Fruit fly (Drosophila melanogaster): Measurements from ENCODE around the gene Vha16-2.

Gene Vha16-2

DNA sequence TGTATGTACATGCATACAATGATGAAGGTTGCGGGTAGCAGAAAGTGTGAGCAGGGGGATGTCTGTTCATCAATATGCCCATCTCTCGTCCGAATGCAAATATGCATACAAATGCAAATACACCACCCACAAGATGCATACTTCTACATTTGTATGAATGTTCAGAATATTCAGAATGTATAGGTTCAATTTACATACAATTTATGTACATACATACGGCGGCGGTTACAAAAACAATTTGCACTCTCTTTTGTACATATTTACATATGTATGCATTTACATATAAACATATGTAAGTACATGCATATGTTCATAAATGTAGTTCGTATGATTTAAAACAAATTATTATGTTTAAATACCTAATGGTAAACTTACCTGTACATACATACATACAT lies 17.1 kb downstream of the Vha16-2 start:
- TF ChIP-seq psq (optimal IDR thresholded peaks at IDR 0.05), result no peak
- TF ChIP-seq usp (GFP tag; optimal IDR thresholded peaks at IDR 0.05), result no peak
- no peak for TF ChIP-seq pan (optimal IDR thresholded peaks at IDR 0.05)
- no peak for TF ChIP-seq CG8478 (optimal IDR thresholded peaks at IDR 0.05)
- TF ChIP-seq Dll (optimal IDR thresholded peaks at IDR 0.05), result no peak
- TF ChIP-seq EcR (GFP tag; optimal IDR thresholded peaks at IDR 0.05), result no peak

DNA sequence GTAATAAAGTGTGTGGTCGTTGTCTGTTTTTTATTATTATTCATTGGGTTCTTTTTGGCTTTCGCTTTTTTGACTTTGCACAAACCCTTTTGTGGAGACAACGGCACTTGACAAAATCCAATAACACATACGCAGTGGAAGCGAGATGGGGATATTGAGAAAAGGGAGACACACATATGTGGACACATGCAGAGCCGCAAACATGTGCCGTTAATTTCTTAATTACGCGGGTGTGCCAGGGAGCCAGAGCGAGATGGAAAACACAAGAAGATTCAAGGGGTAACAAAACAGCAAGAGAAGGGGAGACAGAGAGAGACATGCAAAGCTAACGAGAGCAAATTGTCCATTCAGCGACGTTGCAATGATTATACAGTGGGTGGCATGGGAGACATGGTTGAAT lies 17.7 kb downstream of the Vha16-2 start:
- TF ChIP-seq psq (optimal IDR thresholded peaks at IDR 0.05) (no peak), pan (optimal IDR thresholded peaks at IDR 0.05) (no peak), EcR (GFP tag; optimal IDR thresholded peaks at IDR 0.05) (no peak), usp (GFP tag; optimal IDR thresholded peaks at IDR 0.05) (no peak), Dll (optimal IDR thresholded peaks at IDR 0.05) (no peak), CG8478 (optimal IDR thresholded peaks at IDR 0.05) (no peak)

DNA sequence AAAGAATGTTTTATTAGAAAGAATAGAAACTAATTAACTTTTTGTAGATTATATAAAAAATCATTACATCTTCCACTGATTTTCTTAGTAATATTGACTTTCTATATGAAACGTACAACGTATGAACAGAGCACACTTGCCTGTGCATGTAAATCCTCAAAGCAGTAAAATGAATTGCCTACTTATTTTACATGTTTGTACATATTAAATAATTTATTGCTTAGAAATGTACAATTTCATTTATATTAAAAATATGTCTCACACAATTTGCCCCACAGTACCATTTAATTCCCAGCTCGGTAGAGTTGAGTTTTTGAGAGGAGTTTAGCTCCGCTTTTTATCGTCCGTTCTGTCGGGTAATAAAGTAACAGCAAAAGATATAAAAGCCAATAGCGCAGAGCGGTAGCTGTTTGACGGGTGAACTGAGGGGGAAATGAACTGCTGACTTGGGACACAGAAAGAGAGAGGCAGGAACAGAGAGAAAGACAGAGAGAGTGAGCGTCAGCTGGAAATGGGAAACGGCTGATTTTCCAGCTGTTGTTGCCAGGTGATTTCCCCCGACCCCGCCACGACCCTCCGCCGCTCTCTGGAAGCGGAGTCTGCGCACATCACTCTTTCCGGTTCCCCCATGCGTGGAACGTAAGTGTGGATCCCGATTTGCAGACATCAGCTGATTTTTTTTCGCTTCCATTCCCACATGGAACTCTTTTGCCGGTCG lies 18.5 kb downstream of the Vha16-2 start:
- TF ChIP-seq Dll (optimal IDR thresholded peaks at IDR 0.05) (no peak), EcR (GFP tag; optimal IDR thresholded peaks at IDR 0.05) (peak in 1 of 2 experiments; percentile 51), CG8478 (optimal IDR thresholded peaks at IDR 0.05) (no peak)

DNA sequence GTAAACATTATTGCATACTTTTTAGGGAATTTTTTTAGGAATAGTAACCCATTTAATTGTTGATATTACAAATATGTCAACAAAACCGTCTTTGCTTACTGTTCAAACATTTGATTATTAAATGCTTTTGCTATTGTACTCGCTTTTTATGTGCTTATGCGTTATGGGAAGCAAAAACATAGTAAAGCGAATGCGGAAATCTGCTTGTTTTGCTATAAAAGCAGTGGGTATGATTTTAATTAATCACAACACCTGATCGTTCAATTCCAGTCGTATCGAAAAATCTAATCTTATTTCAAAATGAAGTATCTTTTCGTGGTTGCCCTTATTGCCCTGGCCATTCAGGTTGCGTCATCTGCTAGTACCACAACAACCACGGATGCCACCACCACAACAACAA lies 33.6 kb downstream of the Vha16-2 start, which contains the start of gene CG33500:
TSS of gene CG33500 (plus strand) at position 301 of the 400 bp plus-strand sequence.
- TF ChIP-seq EcR (GFP tag; optimal IDR thresholded peaks at IDR 0.05), result no peak
- TF ChIP-seq Dll (optimal IDR thresholded peaks at IDR 0.05), result no peak
- TF ChIP-seq CG8478 (optimal IDR thresholded peaks at IDR 0.05), result no peak
- TF ChIP-seq psq (optimal IDR thresholded peaks at IDR 0.05), result no peak
- TF ChIP-seq usp (GFP tag; optimal IDR thresholded peaks at IDR 0.05), result no peak
- no peak for TF ChIP-seq pan (optimal IDR thresholded peaks at IDR 0.05)

DNA sequence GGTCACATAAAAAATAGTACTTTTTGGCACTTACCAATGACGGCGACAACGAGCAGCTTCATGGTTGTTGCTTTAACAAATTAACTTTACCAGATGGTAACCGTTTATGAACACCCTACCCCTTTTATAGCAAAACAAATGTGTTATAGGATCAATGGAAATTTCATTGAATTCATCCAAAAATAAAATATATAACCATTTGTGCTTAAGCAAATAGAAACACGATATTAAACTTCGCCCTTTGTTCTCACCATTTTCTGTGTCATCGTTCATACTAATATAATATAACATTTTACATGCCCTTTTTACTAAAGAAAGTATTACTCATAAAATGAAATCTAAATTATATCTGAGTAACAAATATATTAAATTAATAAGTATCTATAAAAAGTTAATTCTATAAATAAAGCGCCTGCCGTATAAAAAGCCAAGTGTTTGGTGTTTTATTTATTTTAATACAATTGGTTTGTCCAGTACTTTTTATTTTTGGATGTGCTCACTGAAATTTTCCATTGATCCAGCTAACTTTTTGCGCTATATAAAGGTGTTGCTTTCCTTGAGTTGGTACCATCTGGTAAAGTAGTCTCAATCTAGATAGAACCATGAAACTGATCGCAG lies 34.6 kb downstream of the Vha16-2 start, which contains the start of the genes Sgs8 and Sgs7:
TSS of gene Sgs8 (minus strand) at position 101 of the 618 bp plus-strand sequence.
TSS of gene Sgs7 (plus strand) at position 568 of the 618 bp plus-strand sequence.
- no peak for TF ChIP-seq psq (optimal IDR thresholded peaks at IDR 0.05)
- TF ChIP-seq pan (optimal IDR thresholded peaks at IDR 0.05), result no peak

DNA sequence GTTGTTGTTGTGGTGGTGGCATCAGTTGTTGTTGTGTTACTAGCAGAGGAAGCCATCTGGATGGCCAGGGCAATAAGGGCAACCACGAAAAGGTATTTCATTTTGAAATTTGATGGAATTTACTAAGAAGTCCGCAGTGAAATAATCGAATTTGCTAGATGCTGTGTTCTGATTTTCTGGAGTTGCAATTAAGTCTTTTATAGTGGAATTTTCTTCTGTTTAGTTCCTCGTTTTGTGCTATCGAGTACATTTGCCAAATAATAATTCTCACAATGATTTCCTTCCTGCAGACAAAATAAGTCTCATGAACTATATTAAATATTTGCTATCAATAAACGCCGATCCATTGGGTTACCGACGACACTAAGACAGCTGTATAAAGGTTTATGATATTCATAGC lies 35.7 kb downstream of the Vha16-2 start, which contains the start of gene CG33272:
TSS of gene CG33272 (minus strand) at position 101 of the 400 bp plus-strand sequence.
- TF ChIP-seq Dll (optimal IDR thresholded peaks at IDR 0.05) (no peak), pan (optimal IDR thresholded peaks at IDR 0.05) (no peak), usp (GFP tag; optimal IDR thresholded peaks at IDR 0.05) (no peak), CG8478 (optimal IDR thresholded peaks at IDR 0.05) (no peak), EcR (GFP tag; optimal IDR thresholded peaks at IDR 0.05) (no peak), psq (optimal IDR thresholded peaks at IDR 0.05) (no peak)

DNA sequence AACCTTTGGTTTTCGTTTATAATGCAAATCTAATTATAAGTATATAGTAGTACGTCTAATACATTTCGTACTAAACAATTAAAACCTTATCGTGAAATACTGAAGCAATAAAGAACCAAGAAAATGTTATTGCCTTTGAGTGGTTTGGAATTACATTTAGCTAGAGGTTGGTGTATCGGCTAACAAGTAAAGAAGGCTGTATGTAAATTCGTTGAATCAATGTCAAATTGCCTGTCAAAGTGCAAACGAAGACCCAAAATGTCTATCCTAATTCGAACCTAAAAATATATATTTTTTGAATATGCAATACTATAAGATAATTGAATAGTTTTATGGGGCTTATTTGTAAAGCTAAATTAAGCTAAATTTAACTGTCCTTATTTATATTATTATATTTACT lies 36.5 kb downstream of the Vha16-2 start:
- no peak for TF ChIP-seq EcR (GFP tag; optimal IDR thresholded peaks at IDR 0.05)
- TF ChIP-seq CG8478 (optimal IDR thresholded peaks at IDR 0.05), result no peak
- TF ChIP-seq psq (optimal IDR thresholded peaks at IDR 0.05), result no peak
- TF ChIP-seq pan (optimal IDR thresholded peaks at IDR 0.05), result no peak
- no peak for TF ChIP-seq Dll (optimal IDR thresholded peaks at IDR 0.05)
- TF ChIP-seq usp (GFP tag; optimal IDR thresholded peaks at IDR 0.05), result no peak

DNA sequence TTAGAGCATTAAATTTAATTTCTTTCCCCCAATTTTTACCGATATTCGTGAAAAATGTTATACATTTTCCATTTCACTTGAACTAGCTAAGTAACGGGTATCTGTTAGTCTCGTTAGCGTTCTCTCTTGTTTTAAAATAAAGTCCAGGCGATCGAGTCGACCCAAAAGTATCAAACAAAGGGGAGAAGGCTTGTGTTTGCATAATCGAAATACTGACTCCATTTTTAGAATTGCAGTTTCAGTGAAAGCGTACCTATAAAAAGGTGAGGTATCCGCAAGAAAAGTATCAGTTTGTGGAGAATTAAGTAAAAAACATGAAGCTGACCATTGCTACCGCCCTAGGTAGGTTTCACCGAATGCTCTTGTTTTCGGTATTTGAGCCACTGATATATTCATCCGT lies 37.2 kb downstream of the Vha16-2 start, which contains the start of gene Sgs3:
TSS of gene Sgs3 (plus strand) at position 301 of the 400 bp plus-strand sequence.
- no peak for TF ChIP-seq EcR (GFP tag; optimal IDR thresholded peaks at IDR 0.05)
- TF ChIP-seq CG8478 (optimal IDR thresholded peaks at IDR 0.05), result no peak
- no peak for TF ChIP-seq usp (GFP tag; optimal IDR thresholded peaks at IDR 0.05)
- TF ChIP-seq pan (optimal IDR thresholded peaks at IDR 0.05), result no peak
- TF ChIP-seq Dll (optimal IDR thresholded peaks at IDR 0.05), result no peak
- TF ChIP-seq psq (optimal IDR thresholded peaks at IDR 0.05), result no peak

DNA sequence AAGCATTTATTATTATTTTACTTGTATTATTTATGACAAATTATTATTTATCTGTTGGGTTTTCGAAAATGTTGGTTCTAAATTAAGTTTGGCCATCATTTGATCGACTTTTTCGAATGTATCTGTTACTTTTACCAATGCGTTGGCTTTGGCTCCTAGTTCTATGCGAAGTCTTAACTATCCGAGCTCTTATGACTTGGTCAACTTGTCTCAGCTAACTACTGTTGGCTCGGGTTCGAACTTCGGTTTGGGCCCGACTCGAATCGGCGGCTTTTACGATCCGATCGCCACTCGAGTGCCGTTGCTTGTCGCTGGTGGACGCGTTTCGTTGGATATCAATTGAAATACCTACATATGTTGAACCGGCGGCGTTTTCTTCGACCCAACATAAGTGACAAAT lies 38.6 kb downstream of the Vha16-2 start, which contains the start of gene CG7512:
TSS of gene CG7512 (plus strand) at position 301 of the 400 bp plus-strand sequence.
- TF ChIP-seq pan (optimal IDR thresholded peaks at IDR 0.05), result no peak
- TF ChIP-seq Dll (optimal IDR thresholded peaks at IDR 0.05), result no peak
- no peak for TF ChIP-seq CG8478 (optimal IDR thresholded peaks at IDR 0.05)
- TF ChIP-seq psq (optimal IDR thresholded peaks at IDR 0.05), result no peak
- no peak for TF ChIP-seq EcR (GFP tag; optimal IDR thresholded peaks at IDR 0.05)
- no peak for TF ChIP-seq usp (GFP tag; optimal IDR thresholded peaks at IDR 0.05)

DNA sequence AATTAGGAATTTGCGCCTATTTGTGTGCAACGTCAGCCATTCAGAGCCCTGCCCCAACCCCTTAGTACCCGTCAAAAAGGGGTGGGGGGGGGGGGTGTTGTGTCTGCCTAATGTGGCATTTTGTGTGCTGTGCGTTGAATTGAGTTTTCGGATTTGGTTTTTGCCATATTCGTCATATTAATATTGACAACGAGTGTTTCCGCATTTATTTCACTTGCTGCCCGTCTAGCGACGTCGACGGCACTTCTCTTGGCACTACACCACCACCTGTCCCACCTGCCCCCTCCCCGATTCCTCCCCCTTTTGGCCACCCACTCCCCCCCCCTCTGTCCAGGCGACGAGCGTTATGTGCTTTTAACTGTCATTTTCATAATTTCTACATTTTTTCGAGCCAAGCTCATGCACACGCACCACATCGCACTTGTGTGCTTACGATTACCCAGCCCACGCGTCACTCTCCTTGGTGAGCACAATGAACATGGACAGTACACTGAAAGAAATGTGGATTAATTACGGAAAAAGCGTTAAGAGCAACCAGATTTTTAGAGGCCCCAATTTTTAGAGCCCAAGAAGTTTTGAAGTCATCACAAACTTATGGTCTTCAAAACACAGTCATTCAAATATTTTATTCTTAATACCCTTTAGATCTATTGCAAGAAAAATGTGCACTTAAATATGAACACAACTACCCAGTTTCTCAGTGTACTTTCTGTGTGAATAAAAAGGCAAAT lies 40.8 kb downstream of the Vha16-2 start:
- TF ChIP-seq psq (optimal IDR thresholded peaks at IDR 0.05) (no peak), EcR (GFP tag; optimal IDR thresholded peaks at IDR 0.05) (no peak), usp (GFP tag; optimal IDR thresholded peaks at IDR 0.05) (no peak), pan (optimal IDR thresholded peaks at IDR 0.05) (no peak), CG8478 (optimal IDR thresholded peaks at IDR 0.05) (no peak), Dll (optimal IDR thresholded peaks at IDR 0.05) (no peak)

DNA sequence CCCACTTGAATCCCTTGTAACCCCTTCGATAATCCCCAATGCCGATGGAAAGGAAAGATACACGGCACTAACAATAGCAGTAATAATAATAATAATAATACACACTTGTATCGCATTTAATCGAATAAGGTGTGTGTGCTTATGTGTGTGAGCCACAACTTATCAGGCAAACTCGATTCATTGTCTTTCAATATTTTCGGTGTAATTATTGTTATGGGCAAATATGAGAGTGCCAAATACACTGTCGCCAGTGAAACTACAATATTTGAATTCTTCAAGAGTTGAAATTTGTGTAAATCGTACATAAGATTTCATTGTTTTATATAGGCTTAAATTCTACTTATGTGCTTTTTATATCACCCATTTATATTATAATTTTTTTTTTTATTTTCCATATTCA lies 41.5 kb downstream of the Vha16-2 start:
- TF ChIP-seq CG8478 (optimal IDR thresholded peaks at IDR 0.05) (no peak), usp (GFP tag; optimal IDR thresholded peaks at IDR 0.05) (no peak)

DNA sequence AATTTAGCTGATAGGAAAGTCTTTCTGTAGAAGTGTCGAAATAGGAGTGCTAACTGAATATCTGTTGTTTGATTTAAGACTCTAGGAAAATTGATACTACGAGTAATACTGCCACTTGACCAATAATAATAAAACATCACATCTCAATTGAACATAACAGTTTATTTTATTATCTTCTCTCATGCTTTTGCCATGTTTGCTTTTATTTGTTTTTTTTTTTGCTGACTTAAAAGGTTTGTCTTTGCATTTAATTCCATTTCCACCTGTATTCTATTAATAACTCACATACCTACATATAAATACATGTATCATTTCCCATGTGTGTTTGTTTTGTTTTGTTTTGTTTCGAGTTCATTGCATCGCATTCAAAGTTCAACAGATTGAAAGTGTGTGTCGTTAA lies 47.9 kb downstream of the Vha16-2 start, which contains the start of the genes CG11714 and Fuca:
TSS of gene CG11714 (minus strand) at position 101 of the 400 bp plus-strand sequence.
TSS of gene Fuca (minus strand) at position 101 of the 400 bp plus-strand sequence.
- TF ChIP-seq EcR (GFP tag; optimal IDR thresholded peaks at IDR 0.05), result no peak
- TF ChIP-seq CG8478 (optimal IDR thresholded peaks at IDR 0.05), result no peak
- TF ChIP-seq pan (optimal IDR thresholded peaks at IDR 0.05), result no peak
- no peak for TF ChIP-seq usp (GFP tag; optimal IDR thresholded peaks at IDR 0.05)
- no peak for TF ChIP-seq Dll (optimal IDR thresholded peaks at IDR 0.05)
- TF ChIP-seq psq (optimal IDR thresholded peaks at IDR 0.05), result no peak
